Worm (Caenorhabditis elegans) whole organism, L4 larva: ENCODE results near the gene T09A5.14.

ENCODE experiments used
- F44E2.7 ChIP-seq: fragments of 200-800 bp; sonication (Bioruptor generic); IDR thresholded peaks from 2 replicates; pipeline ENCODE4 v2.1.2; 2022; ENCODE audit warnings: missing genetic modification characterization, missing compliant biosample characterization
- F49E8.2 ChIP-seq: sonication (generic microtip); optimal IDR thresholded peaks from 2 replicates; lab custom pipeline; 2016; ENCODE audit warnings: missing compliant biosample characterization, mild to moderate bottlenecking, missing genetic modification characterization, borderline replicate concordance
- T20F7.1 ChIP-seq: fragments of 200-800 bp; sonication (Bioruptor generic); optimal IDR thresholded peaks from 2 replicates; lab custom pipeline; 2018; ENCODE audit warnings: mild to moderate bottlenecking, missing genetic modification characterization, missing compliant biosample characterization
- T26A8.4 ChIP-seq: fragments of 200-800 bp; sonication (Bioruptor generic); IDR thresholded peaks from 2 replicates; pipeline ENCODE4 v1.3.6; 2022; ENCODE audit warnings: missing genetic modification characterization, missing compliant biosample characterization
- Y105C5A.15 ChIP-seq: fragments of 200-800 bp; sonication (Bioruptor generic); IDR thresholded peaks from 2 replicates; pipeline ENCODE4 v1.3.6; 2022; ENCODE audit warnings: missing genetic modification characterization, missing compliant biosample characterization
- Y48G9A.11 ChIP-seq: fragments of 200-800 bp; sonication (Bioruptor generic); IDR thresholded peaks from 2 replicates; pipeline ENCODE4 v1.3.6; 2022; ENCODE audit warnings: missing genetic modification reagents, missing genetic modification characterization, missing compliant biosample characterization
- aha-1 ChIP-seq: fragments of 150-350 bp; peaks from one replicate; lab custom pipeline; 2014; ENCODE audit warnings: missing biosample characterization, missing genetic modification characterization
- aly-2 ChIP-seq: sonication (generic microtip); optimal IDR thresholded peaks from 2 replicates; lab custom pipeline; 2018; ENCODE audit warnings: missing biosample characterization, missing genetic modification characterization
- ama-1 ChIP-seq: fragments of 150-350 bp; optimal IDR thresholded peaks from 2 replicates; lab custom pipeline; 2014; ENCODE audit warnings: inconsistent platforms, mixed read lengths
- attf-4 ChIP-seq: sonication (generic microtip); optimal IDR thresholded peaks from 3 replicates; lab custom pipeline; 2017; ENCODE audit warnings: missing biosample characterization, missing genetic modification characterization
- ceh-20 ChIP-seq: fragments of 200-800 bp; sonication (Bioruptor generic); IDR thresholded peaks from 2 replicates; pipeline ENCODE4 v1.3.6; 2022; ENCODE audit warnings: missing genetic modification reagents, missing genetic modification characterization, missing compliant biosample characterization
- cey-2 ChIP-seq: sonication (generic microtip); optimal IDR thresholded peaks from 3 replicates; lab custom pipeline; 2017; ENCODE audit warnings: missing genetic modification characterization, mild to moderate bottlenecking, missing compliant biosample characterization, antibody characterized with exemption, borderline replicate concordance; ENCODE audit not compliant: insufficient read depth
- ctbp-1 ChIP-seq: fragments of 200-800 bp; sonication (Bioruptor generic); IDR thresholded peaks from 2 replicates; pipeline ENCODE4 v1.3.6; 2022; ENCODE audit warnings: missing genetic modification reagents, missing genetic modification characterization, missing compliant biosample characterization
- daf-19 ChIP-seq: fragments of 200-800 bp; sonication (Bioruptor generic); conservative IDR thresholded peaks from 2 replicates; pipeline ENCODE4 v1.3.6; 2022; ENCODE audit warnings: missing genetic modification characterization, missing compliant biosample characterization
- dmd-9 ChIP-seq: fragments of 200-800 bp; sonication (Bioruptor generic); IDR thresholded peaks from 2 replicates; pipeline ENCODE4 v1.3.6; 2022; ENCODE audit warnings: missing genetic modification reagents, missing genetic modification characterization, missing compliant biosample characterization
- dpl-1 ChIP-seq: fragments of 150-350 bp; optimal IDR thresholded peaks from 2 replicates; lab custom pipeline; 2014; ENCODE audit warnings: missing biosample characterization, missing genetic modification reagents, missing genetic modification characterization
- duxl-1 ChIP-seq: sonication (generic microtip); optimal IDR thresholded peaks from 2 replicates; lab custom pipeline; 2016; ENCODE audit warnings: mild to moderate bottlenecking, missing genetic modification characterization, moderate library complexity, missing compliant biosample characterization; ENCODE audit not compliant: poor library complexity
- dve-1 ChIP-seq: sonication (generic microtip); optimal IDR thresholded peaks from 2 replicates; lab custom pipeline; 2017; ENCODE audit warnings: antibody characterized with exemption, mild to moderate bottlenecking, missing genetic modification characterization, missing compliant biosample characterization; ENCODE audit not compliant: insufficient read depth
- egl-27 ChIP-seq: sonication (generic microtip); optimal IDR thresholded peaks from 3 replicates; lab custom pipeline; 2017; ENCODE audit warnings: missing biosample characterization, missing genetic modification reagents, missing genetic modification characterization
- lim-7 ChIP-seq: fragments of 200-800 bp; sonication (Bioruptor generic); IDR thresholded peaks from 2 replicates; pipeline ENCODE4 v1.3.6; 2022; ENCODE audit warnings: missing genetic modification characterization, missing compliant biosample characterization
- lin-1 ChIP-seq: fragments of 200-800 bp; sonication (Bioruptor generic); IDR thresholded peaks from 2 replicates; pipeline ENCODE4 v1.3.6; 2022; ENCODE audit warnings: missing genetic modification reagents, missing genetic modification characterization, missing compliant biosample characterization
- lin-38 ChIP-seq: fragments of 200-800 bp; sonication (Bioruptor generic); IDR thresholded peaks from 2 replicates; pipeline ENCODE4 v1.3.6; 2022; ENCODE audit warnings: missing genetic modification reagents, missing genetic modification characterization, missing compliant biosample characterization
- lsy-2 ChIP-seq, 2 experiments: fragments of 150-350 bp in 1 of 2; sonication (generic microtip) in 1 of 2; optimal IDR thresholded peaks; 2 replicates each; lab custom pipeline; 2014 to 2017; ENCODE audit warnings: missing biosample characterization in 2 of 2, missing genetic modification characterization in 2 of 2
- madf-9 ChIP-seq: fragments of 200-800 bp; sonication (Bioruptor generic); conservative IDR thresholded peaks from 2 replicates; pipeline ENCODE4 v1.3.6; 2022; ENCODE audit warnings: missing genetic modification reagents, missing genetic modification characterization, missing compliant biosample characterization
- mdl-1 ChIP-seq, 2 experiments: fragments of 150-350 bp in 1 of 2; sonication (generic microtip) in 1 of 2; optimal IDR thresholded peaks; 2 replicates each; lab custom pipeline; 2014 to 2017; ENCODE audit warnings: missing biosample characterization in 2 of 2, missing genetic modification characterization in 2 of 2
- mdt-29 ChIP-seq: fragments of 200-800 bp; sonication (Bioruptor generic); IDR thresholded peaks from 2 replicates; pipeline ENCODE4 v1.3.6; 2022; ENCODE audit warnings: missing genetic modification reagents, missing genetic modification characterization, missing compliant biosample characterization
- mes-2 ChIP-seq: sonication (generic microtip); optimal IDR thresholded peaks from 2 replicates; lab custom pipeline; 2016; ENCODE audit warnings: missing genotype, mild to moderate bottlenecking, missing genetic modification characterization, missing compliant biosample characterization; ENCODE audit not compliant: poor library complexity, severe bottlenecking
- mxl-2 ChIP-seq: fragments of 200-800 bp; sonication (Bioruptor generic); conservative IDR thresholded peaks from 2 replicates; pipeline ENCODE4 v1.3.6; 2022; ENCODE audit warnings: missing genetic modification reagents, missing genetic modification characterization, missing compliant biosample characterization
- mxl-3 ChIP-seq: fragments of 200-800 bp; sonication (Bioruptor generic); optimal IDR thresholded peaks from 2 replicates; lab custom pipeline; 2018; ENCODE audit warnings: mild to moderate bottlenecking, missing genetic modification characterization, missing compliant biosample characterization
- nhr-11 ChIP-seq: fragments of 150-350 bp; optimal IDR thresholded peaks from 2 replicates; lab custom pipeline; 2014; ENCODE audit warnings: missing biosample characterization, missing genetic modification characterization
- nhr-25 ChIP-seq: sonication (generic microtip); optimal IDR thresholded peaks from 2 replicates; lab custom pipeline; 2017; ENCODE audit warnings: missing genetic modification characterization, mild to moderate bottlenecking, missing compliant biosample characterization, antibody characterized with exemption, moderate library complexity, borderline replicate concordance; ENCODE audit not compliant: insufficient read depth
- nhr-41 ChIP-seq: fragments of 200-800 bp; sonication (Bioruptor generic); IDR thresholded peaks from 2 replicates; pipeline ENCODE4 v1.3.6; 2022; ENCODE audit warnings: missing genetic modification reagents, missing genetic modification characterization, missing compliant biosample characterization
- nhr-77 ChIP-seq: fragments of 150-350 bp; optimal IDR thresholded peaks from 2 replicates; lab custom pipeline; 2014; ENCODE audit warnings: missing biosample characterization, missing genetic modification characterization
- pha-4 ChIP-seq, 2 experiments: fragments of 150-350 bp in 1 of 2; fragments of 200-800 bp in 1 of 2; sonication (Bioruptor generic) in 1 of 2; IDR thresholded peaks in 1 of 2; optimal IDR thresholded peaks in 1 of 2; 2 replicates each; pipeline versions ENCODE4 v1.3.6 to Lab custom; 2014 to 2022; ENCODE audit warnings: missing genetic modification characterization in 2 of 2, missing genetic modification reagents in 2 of 2, missing biosample characterization in 1 of 2, missing compliant biosample characterization in 1 of 2
- rbr-2 ChIP-seq: sonication (generic microtip); optimal IDR thresholded peaks from 2 replicates; lab custom pipeline; 2016; ENCODE audit warnings: missing genotype, missing genetic modification characterization, missing compliant biosample characterization
- sdz-12 ChIP-seq: fragments of 200-800 bp; sonication (Bioruptor generic); optimal IDR thresholded peaks from 2 replicates; lab custom pipeline; 2018; ENCODE audit warnings: mild to moderate bottlenecking, missing genetic modification characterization, missing compliant biosample characterization
- skn-1 ChIP-seq: fragments of 150-350 bp; optimal IDR thresholded peaks from 2 replicates; lab custom pipeline; 2014; ENCODE audit warnings: missing biosample characterization, missing genetic modification characterization
- spr-3 ChIP-seq: fragments of 200-800 bp; sonication (Bioruptor generic); optimal IDR thresholded peaks from 2 replicates; lab custom pipeline; 2018; ENCODE audit warnings: mild to moderate bottlenecking, missing genetic modification characterization, missing compliant biosample characterization
- tag-97 ChIP-seq: fragments of 200-800 bp; sonication (Bioruptor generic); IDR thresholded peaks from 2 replicates; pipeline ENCODE4 v1.3.6; 2022; ENCODE audit warnings: missing genetic modification characterization, missing compliant biosample characterization
- tra-1 ChIP-seq: fragments of 200-800 bp; sonication (Bioruptor generic); IDR thresholded peaks from 2 replicates; pipeline ENCODE4 v1.3.6; 2022; ENCODE audit warnings: missing genetic modification reagents, missing genetic modification characterization, missing compliant biosample characterization
- unc-130 ChIP-seq: sonication (generic microtip); optimal IDR thresholded peaks from 2 replicates; lab custom pipeline; 2016; ENCODE audit warnings: missing genetic modification reagents, missing genetic modification characterization, missing compliant biosample characterization
- zag-1 ChIP-seq: fragments of 150-350 bp; optimal IDR thresholded peaks from 2 replicates; lab custom pipeline; 2014; ENCODE audit warnings: missing biosample characterization, missing genetic modification characterization
- zfp-2 ChIP-seq: sonication (generic microtip); optimal IDR thresholded peaks from 2 replicates; lab custom pipeline; 2016; ENCODE audit warnings: mild to moderate bottlenecking, missing genetic modification characterization, missing compliant biosample characterization
- zfp-3 ChIP-seq: fragments of 200-800 bp; sonication (Bioruptor generic); conservative IDR thresholded peaks from 2 replicates; pipeline ENCODE4 v1.3.6; 2022; ENCODE audit warnings: missing genetic modification reagents, missing genetic modification characterization, missing compliant biosample characterization
- ztf-7 ChIP-seq: fragments of 150-350 bp; optimal IDR thresholded peaks from 2 replicates; lab custom pipeline; 2014; ENCODE audit warnings: missing biosample characterization, missing genetic modification characterization

The T09A5.14 gene

DNA sequence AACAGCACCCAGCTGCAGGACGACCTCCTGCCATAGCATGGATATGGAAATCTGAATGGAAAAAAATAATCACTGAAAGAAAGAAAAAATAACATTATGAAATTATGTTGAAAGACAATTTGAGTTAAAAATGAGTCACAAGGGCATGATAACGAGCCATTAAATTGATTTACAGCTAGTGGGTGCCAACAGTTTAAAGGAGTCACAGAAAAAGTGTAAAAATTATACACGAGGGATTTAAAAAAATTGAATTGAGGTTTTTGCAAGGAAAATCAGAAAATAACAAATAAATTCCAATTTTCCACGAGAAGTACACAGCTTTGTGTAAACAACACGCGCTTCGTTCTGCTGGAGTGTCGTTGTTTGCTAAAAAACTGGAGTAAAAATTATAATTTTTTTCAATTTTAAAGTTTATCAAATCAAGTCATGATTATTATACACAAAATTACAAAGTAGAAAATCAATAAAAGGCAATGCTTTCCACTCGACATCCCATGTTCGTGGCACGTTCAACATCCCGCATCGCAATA is 41.8 kb downstream of the T09A5.14 start, which contains the start of gene T01H3.3 (continued):
- TF ChIP-seq pha-4 (GFP tag; IDR thresholded peaks at IDR 0.05; lab: Robert Waterston, UW): no peak
- peak; percentile 65 for TF ChIP-seq pha-4 (tag; optimal IDR thresholded peaks at IDR 0.05; lab: Kevin White, UChicago)
- TF ChIP-seq ctbp-1 (GFP tag; lab: Robert Waterston, UW): no peak
- TF ChIP-seq ztf-7 (tag; lab: Kevin White, UChicago): no peak
- TF ChIP-seq sdz-12 (GFP tag; lab: Kevin White, UChicago): no peak
- peak; percentile 96 for TF ChIP-seq T20F7.1 (GFP tag; lab: Kevin White, UChicago)
- no peak for TF ChIP-seq egl-27 (tag; lab: Kevin White, UChicago)
- no peak for TF ChIP-seq lim-7
- TF ChIP-seq unc-130 (GFP tag; lab: Kevin White, UChicago): no peak
- no peak for TF ChIP-seq mdl-1 (tag; optimal IDR thresholded peaks at IDR 0.05; lab: Kevin White, UChicago)
- TF ChIP-seq attf-4 (tag; lab: Kevin White, UChicago): no peak
- peak; percentile 16 for TF ChIP-seq rbr-2 (tag; lab: Kevin White, UChicago)
- no peak for TF ChIP-seq nhr-11 (tag; lab: Kevin White, UChicago)
- TF ChIP-seq mxl-2: no peak
- TF ChIP-seq F44E2.7: no peak
- TF ChIP-seq Y48G9A.11 (GFP tag; lab: Robert Waterston, UW): peak; percentile 59
- peak; percentile 30 for TF ChIP-seq dve-1 (tag; lab: Kevin White, UChicago)
- peak; percentile 41 for TF ChIP-seq dpl-1 (GFP tag; lab: Kevin White, UChicago)
- no peak for TF ChIP-seq ceh-20 (GFP tag; lab: Robert Waterston, UW)
- peak; percentile 86 for TF ChIP-seq aha-1 (tag; lab: Kevin White, UChicago)
- TF ChIP-seq, all 104 proteins: peak for 13

DNA sequence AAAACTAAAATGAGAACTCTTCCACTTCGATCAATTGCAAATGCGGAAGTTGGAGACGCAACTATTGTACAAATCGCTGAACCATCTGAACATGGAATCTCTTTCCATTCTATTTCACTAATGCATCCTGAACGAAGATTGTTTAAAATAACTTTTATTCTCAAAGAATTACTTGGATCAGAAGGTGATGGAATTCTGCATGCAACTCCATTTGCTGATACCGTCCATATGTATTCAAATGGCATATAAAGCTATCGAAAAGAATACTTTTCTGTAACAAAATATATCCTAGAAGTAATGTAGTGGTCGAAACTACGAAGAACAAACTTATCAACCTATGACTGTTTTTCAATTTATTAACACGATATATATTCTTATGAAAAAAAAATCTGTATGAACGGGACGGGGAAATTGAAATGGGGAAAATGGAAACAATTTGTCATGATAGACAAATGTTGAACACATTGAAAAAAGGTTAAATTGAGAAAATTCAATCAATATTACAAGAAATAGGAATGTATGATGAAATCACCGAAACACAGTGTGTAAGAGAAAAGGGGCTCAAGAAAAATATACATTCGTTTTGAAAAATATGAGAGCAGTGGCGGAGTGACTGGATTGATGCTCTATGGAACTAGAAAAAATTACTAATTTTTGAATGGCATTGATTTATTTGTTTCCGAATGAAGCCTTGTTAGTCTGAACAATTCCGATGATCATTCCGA is 45.8 kb downstream of the T09A5.14 start, which contains the start of gene T01H3.2:
Gene T01H3.2, minus strand, starts transcription at position 251 of the 725 bp plus-strand sequence.
- TF ChIP-seq T20F7.1 (GFP tag; lab: Kevin White, UChicago): peak; percentile 71
- no peak for TF ChIP-seq zfp-3 (GFP tag; lab: Robert Waterston, UW)
- TF ChIP-seq tra-1: no peak
- no peak for TF ChIP-seq duxl-1
- TF ChIP-seq pha-4 (GFP tag; IDR thresholded peaks at IDR 0.05; lab: Robert Waterston, UW): no peak
- no peak for TF ChIP-seq pha-4 (tag; optimal IDR thresholded peaks at IDR 0.05; lab: Kevin White, UChicago)
- TF ChIP-seq tag-97 (GFP tag; lab: Robert Waterston, UW): no peak
- TF ChIP-seq spr-3: no peak
- TF ChIP-seq lsy-2 (tag; optimal IDR thresholded peaks at IDR 0.05; lab: Kevin White, UChicago): peak in 1 of 2 experiments; percentile 39
- no peak for TF ChIP-seq lin-1 (GFP tag; lab: Robert Waterston, UW)
- TF ChIP-seq ceh-20 (GFP tag; lab: Robert Waterston, UW): no peak
- no peak for TF ChIP-seq madf-9 (GFP tag; lab: Robert Waterston, UW)
- no peak for TF ChIP-seq F49E8.2 (tag; lab: Kevin White, UChicago)
- no peak for TF ChIP-seq mxl-2
- no peak for TF ChIP-seq Y105C5A.15 (GFP tag; lab: Robert Waterston, UW)
- no peak for TF ChIP-seq daf-19 (GFP tag; lab: Robert Waterston, UW)
- 0 out of 2 replicates have a peak, but pooled peaks have one; percentile 20 for TF ChIP-seq mdt-29 (GFP tag; lab: Robert Waterston, UW)
- TF ChIP-seq mxl-3 (GFP tag; lab: Kevin White, UChicago): no peak
- peak; percentile 52 for TF ChIP-seq lin-38 (GFP tag; lab: Robert Waterston, UW)
- TF ChIP-seq dmd-9 (GFP tag; lab: Robert Waterston, UW): no peak
- TF ChIP-seq nhr-41 (GFP tag; lab: Robert Waterston, UW): no peak
- TF ChIP-seq mes-2 (tag; lab: Kevin White, UChicago): no peak
- TF ChIP-seq dve-1 (tag; lab: Kevin White, UChicago): peak; percentile 37
- TF ChIP-seq zag-1 (tag; lab: Kevin White, UChicago): no peak
- no peak for TF ChIP-seq aly-2 (tag; lab: Kevin White, UChicago)
- peak; percentile 27 for TF ChIP-seq ama-1 (lab: Kevin White, UChicago)
- TF ChIP-seq cey-2: no peak
- TF ChIP-seq nhr-77 (tag; lab: Kevin White, UChicago): no peak
- TF ChIP-seq nhr-25 (tag; lab: Kevin White, UChicago): no peak
- TF ChIP-seq aha-1 (tag; lab: Kevin White, UChicago): no peak
- TF ChIP-seq skn-1: no peak
- no peak for TF ChIP-seq ctbp-1 (GFP tag; lab: Robert Waterston, UW)
- TF ChIP-seq zfp-2: no peak
- TF ChIP-seq T26A8.4 (GFP tag; lab: Robert Waterston, UW): no peak
- TF ChIP-seq unc-130 (GFP tag; lab: Kevin White, UChicago): no peak
